Worm (Caenorhabditis elegans) whole organism, L2 larva: ENCODE data around the gene gst-17.

ENCODE experiments used
- C34F6.9 ChIP-seq: fragments of 150-350 bp; optimal IDR thresholded peaks from 2 replicates; lab custom pipeline; 2014; ENCODE audit warnings: missing biosample characterization, missing genetic modification characterization
- R02D3.7 ChIP-seq: fragments of 150-350 bp; optimal IDR thresholded peaks from 2 replicates; lab custom pipeline; 2014; ENCODE audit warnings: missing biosample characterization, missing genetic modification characterization
- Y55F3AM.14 ChIP-seq: fragments of 200-800 bp; sonication (Bioruptor generic); optimal IDR thresholded peaks from 2 replicates; lab custom pipeline; 2018; ENCODE audit warnings: mild to moderate bottlenecking, missing genetic modification characterization, missing compliant biosample characterization
- ZK546.5 ChIP-seq: sonication (generic microtip); optimal IDR thresholded peaks from 2 replicates; lab custom pipeline; 2017; ENCODE audit warnings: missing biosample characterization, missing genetic modification characterization
- alr-1 ChIP-seq: fragments of 150-350 bp; optimal IDR thresholded peaks from 2 replicates; lab custom pipeline; 2014; ENCODE audit warnings: missing biosample characterization, missing genetic modification characterization
- ama-1 ChIP-seq: fragments of 150-350 bp; optimal IDR thresholded peaks from 2 replicates; lab custom pipeline; 2018; ENCODE audit warnings: inconsistent platforms
- blmp-1 ChIP-seq: sonication (generic microtip); optimal IDR thresholded peaks from 2 replicates; lab custom pipeline; 2017; ENCODE audit warnings: missing genetic modification characterization, mild to moderate bottlenecking, missing compliant biosample characterization, antibody characterized with exemption, moderate library complexity; ENCODE audit not compliant: insufficient read depth
- ceh-16 ChIP-seq: fragments of 150-350 bp; optimal IDR thresholded peaks from 2 replicates; lab custom pipeline; 2014; ENCODE audit warnings: missing biosample characterization, missing genetic modification characterization
- ceh-82 ChIP-seq: fragments of 150-350 bp; optimal IDR thresholded peaks from 2 replicates; lab custom pipeline; 2014; ENCODE audit warnings: missing biosample characterization, missing genetic modification characterization
- crh-2 ChIP-seq: sonication (generic microtip); optimal IDR thresholded peaks from 2 replicates; lab custom pipeline; 2017; ENCODE audit warnings: missing biosample characterization, missing genetic modification characterization
- egl-27 ChIP-seq: sonication (generic microtip); optimal IDR thresholded peaks from 3 replicates; lab custom pipeline; 2017; ENCODE audit warnings: missing biosample characterization, missing genetic modification reagents, missing genetic modification characterization
- elt-1 ChIP-seq: fragments of 150-350 bp; optimal IDR thresholded peaks from 2 replicates; lab custom pipeline; 2014; ENCODE audit warnings: missing biosample characterization, missing genetic modification characterization
- elt-3 ChIP-seq: sonication (generic microtip); optimal IDR thresholded peaks from 2 replicates; lab custom pipeline; 2017; ENCODE audit warnings: missing biosample characterization, missing genetic modification characterization
- lin-11 ChIP-seq: fragments of 150-350 bp; sonication (generic microtip); optimal IDR thresholded peaks from 2 replicates; lab custom pipeline; 2014; ENCODE audit warnings: missing biosample characterization, missing genetic modification characterization, inconsistent platforms, mixed read lengths
- lin-13 ChIP-seq: fragments of 150-350 bp; optimal IDR thresholded peaks from 2 replicates; lab custom pipeline; 2014; ENCODE audit warnings: missing biosample characterization, missing genetic modification reagents, missing genetic modification characterization
- lin-39 ChIP-seq: fragments of 150-350 bp; optimal IDR thresholded peaks from 2 replicates; lab custom pipeline; 2014; ENCODE audit warnings: missing biosample characterization, missing genetic modification reagents, missing genetic modification characterization
- lsy-2 ChIP-seq, 2 experiments: fragments of 150-350 bp in 1 of 2; sonication (generic microtip) in 1 of 2; optimal IDR thresholded peaks; 2 replicates each; lab custom pipeline; 2014 to 2017; ENCODE audit warnings: missing biosample characterization in 2 of 2, missing genetic modification characterization in 2 of 2
- mbf-1 ChIP-seq: sonication (generic microtip); optimal IDR thresholded peaks from 2 replicates; lab custom pipeline; 2017; ENCODE audit warnings: missing biosample characterization, missing genetic modification characterization
- nhr-10 ChIP-seq: sonication (generic microtip); optimal IDR thresholded peaks from 2 replicates; lab custom pipeline; 2017; ENCODE audit warnings: missing biosample characterization, missing genetic modification characterization
- nhr-11 ChIP-seq: fragments of 150-350 bp; optimal IDR thresholded peaks from 2 replicates; lab custom pipeline; 2014; ENCODE audit warnings: missing biosample characterization, missing genetic modification characterization
- nhr-12 ChIP-seq: fragments of 150-350 bp; optimal IDR thresholded peaks from 2 replicates; lab custom pipeline; 2014; ENCODE audit warnings: missing biosample characterization, missing genetic modification characterization
- nhr-21 ChIP-seq: fragments of 150-350 bp; optimal IDR thresholded peaks from 2 replicates; lab custom pipeline; 2014; ENCODE audit warnings: missing biosample characterization, missing genetic modification characterization
- nhr-23 ChIP-seq: fragments of 150-350 bp; optimal IDR thresholded peaks from 2 replicates; lab custom pipeline; 2014; ENCODE audit warnings: missing biosample characterization, missing genetic modification reagents, missing genetic modification characterization
- nhr-25 ChIP-seq: fragments of 150-350 bp; sonication (generic microtip); optimal IDR thresholded peaks from 3 replicates; lab custom pipeline; 2014; ENCODE audit warnings: missing biosample characterization, missing genetic modification characterization
- nhr-6 ChIP-seq: fragments of 150-350 bp; optimal IDR thresholded peaks from 2 replicates; lab custom pipeline; 2014; ENCODE audit warnings: missing biosample characterization, missing genetic modification characterization
- peb-1 ChIP-seq: fragments of 150-350 bp; optimal IDR thresholded peaks from 2 replicates; lab custom pipeline; 2014; ENCODE audit warnings: missing biosample characterization, missing genetic modification characterization
- sem-4 ChIP-seq: fragments of 150-350 bp; optimal IDR thresholded peaks from 2 replicates; lab custom pipeline; 2014; ENCODE audit warnings: missing biosample characterization, missing genetic modification reagents, missing genetic modification characterization
- sma-3 ChIP-seq: sonication (generic microtip); optimal IDR thresholded peaks from 2 replicates; lab custom pipeline; 2016; ENCODE audit warnings: missing genetic modification reagents, missing genetic modification characterization, missing compliant biosample characterization
- sma-9 ChIP-seq, 2 experiments: fragments of 150-350 bp in 1 of 2; sonication (generic microtip) in 1 of 2; optimal IDR thresholded peaks; 2 replicates each; lab custom pipeline; 2014 to 2016; ENCODE audit warnings: missing genetic modification characterization in 2 of 2, mild to moderate bottlenecking in 1 of 2, missing biosample characterization in 1 of 2, missing compliant biosample characterization in 1 of 2, missing genetic modification reagents in 1 of 2, moderate library complexity in 1 of 2
- snpc-4 ChIP-seq: fragments of 150-350 bp; optimal IDR thresholded peaks from 2 replicates; lab custom pipeline; 2014; ENCODE audit warnings: missing biosample characterization, missing genetic modification characterization
- unc-39 ChIP-seq: fragments of 150-350 bp; optimal IDR thresholded peaks from 2 replicates; lab custom pipeline; 2014; ENCODE audit warnings: missing biosample characterization, missing genetic modification characterization
- unc-55 ChIP-seq: fragments of 150-350 bp; sonication (generic microtip); optimal IDR thresholded peaks from 3 replicates; lab custom pipeline; 2014; ENCODE audit warnings: missing biosample characterization, missing genetic modification reagents, missing genetic modification characterization
- zag-1 ChIP-seq: fragments of 150-350 bp; optimal IDR thresholded peaks from 2 replicates; lab custom pipeline; 2014; ENCODE audit warnings: missing biosample characterization, missing genetic modification characterization
- ztf-11 ChIP-seq: sonication (generic microtip); optimal IDR thresholded peaks from 2 replicates; lab custom pipeline; 2017; ENCODE audit warnings: missing biosample characterization, missing genetic modification characterization
- ztf-4 ChIP-seq: fragments of 150-350 bp; optimal IDR thresholded peaks from 2 replicates; lab custom pipeline; 2014; ENCODE audit warnings: missing biosample characterization, missing genetic modification characterization

The gst-17 gene

DNA sequence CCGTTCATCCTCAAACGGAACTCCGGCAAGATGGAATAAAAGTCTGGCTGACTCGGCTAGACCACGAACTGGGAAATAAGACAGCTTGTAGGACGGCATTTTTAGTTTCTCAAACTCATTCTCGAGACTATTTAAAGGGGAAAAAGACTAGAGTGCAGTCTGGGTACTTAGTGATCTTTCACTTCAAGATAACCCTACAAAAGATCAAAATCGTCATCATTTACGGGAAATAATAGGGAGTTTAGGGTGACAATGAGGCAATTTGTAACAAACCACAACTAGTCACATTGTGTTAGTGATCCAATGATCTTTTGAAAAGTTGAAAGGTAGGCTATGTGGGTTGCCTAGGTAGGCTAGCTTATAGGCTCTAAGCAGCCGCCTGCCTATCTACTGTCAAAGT lies 14.6 kb downstream of the gst-17 start, which contains the start of gene gst-14:
Gene gst-14, minus strand, starts transcription at position 101 of the 400 bp plus-strand sequence.
- no peak for TF ChIP-seq egl-27 (tag; lab: Kevin White, UChicago)
- no peak for TF ChIP-seq ceh-82
- no peak for TF ChIP-seq nhr-12
- no peak for TF ChIP-seq crh-2 (tag; lab: Kevin White, UChicago)
- no peak for TF ChIP-seq sem-4 (tag; lab: Kevin White, UChicago)
- TF ChIP-seq ama-1 (lab: Kevin White, UChicago): no peak
- no peak for TF ChIP-seq nhr-25 (tag; lab: Kevin White, UChicago)
- no peak for TF ChIP-seq ztf-4 (tag; lab: Kevin White, UChicago)
- TF ChIP-seq nhr-21 (tag; lab: Kevin White, UChicago): no peak
- TF ChIP-seq sma-9 (GFP tag; optimal IDR thresholded peaks at IDR 0.05; lab: Kevin White, UChicago): no peak
- TF ChIP-seq sma-9 (tag; optimal IDR thresholded peaks at IDR 0.05; lab: Kevin White, UChicago): no peak
- no peak for TF ChIP-seq nhr-6
- no peak for TF ChIP-seq sma-3 (GFP tag; lab: Kevin White, UChicago)
- no peak for TF ChIP-seq peb-1
- no peak for TF ChIP-seq ZK546.5 (tag; lab: Kevin White, UChicago)
- no peak for TF ChIP-seq lsy-2 (tag; optimal IDR thresholded peaks at IDR 0.05; lab: Kevin White, UChicago)
- no peak for TF ChIP-seq elt-1 (tag; lab: Kevin White, UChicago)

DNA sequence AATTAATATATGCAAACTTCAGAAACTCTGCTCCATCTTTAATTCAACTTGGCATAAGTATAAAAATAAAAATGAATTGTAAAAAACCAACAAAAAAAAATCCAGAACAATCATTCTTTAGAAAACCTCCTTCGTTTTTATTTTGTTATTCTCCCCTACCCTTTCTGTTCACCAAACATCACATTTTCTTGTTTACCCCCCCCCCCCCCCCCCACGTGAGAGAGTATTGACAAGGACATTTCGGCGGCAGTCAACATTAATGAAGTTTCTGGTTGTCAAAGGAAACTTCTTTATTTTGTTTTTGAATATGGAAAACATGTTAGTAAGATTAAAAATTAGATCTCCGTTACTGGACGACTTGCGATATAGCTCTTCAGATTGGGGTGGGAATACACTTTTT lies 16.1 kb downstream of the gst-17 start:
- no peak for TF ChIP-seq snpc-4 (tag; lab: Kevin White, UChicago)
- no peak for TF ChIP-seq sem-4 (tag; lab: Kevin White, UChicago)
- no peak for TF ChIP-seq Y55F3AM.14 (GFP tag; lab: Kevin White, UChicago)
- no peak for TF ChIP-seq elt-1 (tag; lab: Kevin White, UChicago)
- no peak for TF ChIP-seq lin-13
- TF ChIP-seq ceh-16 (tag; lab: Kevin White, UChicago): no peak
- TF ChIP-seq unc-55: no peak
- no peak for TF ChIP-seq nhr-21 (tag; lab: Kevin White, UChicago)
- TF ChIP-seq peb-1: no peak
- no peak for TF ChIP-seq zag-1 (tag; lab: Kevin White, UChicago)
- TF ChIP-seq ama-1 (lab: Kevin White, UChicago): no peak

DNA sequence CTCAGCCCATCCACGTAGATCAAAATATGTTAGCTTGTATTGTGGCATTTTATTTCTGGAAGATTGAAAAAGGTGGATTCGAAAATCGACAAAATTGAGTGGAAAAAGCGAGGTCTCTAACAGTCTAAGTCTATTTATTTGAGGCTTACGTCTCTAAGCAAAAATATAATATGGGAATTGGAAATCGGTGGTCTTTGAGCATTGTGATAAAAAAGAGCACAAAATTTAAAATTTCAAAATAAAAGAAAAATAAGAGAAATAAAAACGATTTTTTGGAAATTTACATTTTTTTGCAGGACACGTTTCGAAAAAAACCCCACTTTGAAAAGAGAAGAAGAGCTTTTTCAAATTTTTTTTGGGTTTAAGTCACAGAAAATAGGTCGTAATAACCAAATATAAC lies 17.5 kb downstream of the gst-17 start, which contains the start of gene gst-15:
Gene gst-15, minus strand, starts transcription at position 101 of the 400 bp plus-strand sequence.
- TF ChIP-seq mbf-1: no peak
- no peak for TF ChIP-seq blmp-1 (tag; lab: Kevin White, UChicago)
- no peak for TF ChIP-seq nhr-11 (tag; lab: Kevin White, UChicago)
- no peak for TF ChIP-seq alr-1 (tag; lab: Kevin White, UChicago)
- no peak for TF ChIP-seq peb-1
- no peak for TF ChIP-seq nhr-10 (tag; lab: Kevin White, UChicago)
- no peak for TF ChIP-seq ztf-11 (tag; lab: Kevin White, UChicago)
- no peak for TF ChIP-seq sma-9 (GFP tag; optimal IDR thresholded peaks at IDR 0.05; lab: Kevin White, UChicago)
- TF ChIP-seq sma-9 (tag; optimal IDR thresholded peaks at IDR 0.05; lab: Kevin White, UChicago): no peak
- TF ChIP-seq C34F6.9: no peak
- TF ChIP-seq nhr-21 (tag; lab: Kevin White, UChicago): no peak
- no peak for TF ChIP-seq zag-1 (tag; lab: Kevin White, UChicago)
- TF ChIP-seq lin-39 (tag; lab: Kevin White, UChicago): no peak
- TF ChIP-seq ceh-16 (tag; lab: Kevin White, UChicago): no peak
- no peak for TF ChIP-seq unc-39 (tag; lab: Kevin White, UChicago)
- no peak for TF ChIP-seq R02D3.7
- no peak for TF ChIP-seq nhr-25 (tag; lab: Kevin White, UChicago)
- TF ChIP-seq ama-1 (lab: Kevin White, UChicago): no peak
- TF ChIP-seq lin-11: no peak
- no peak for TF ChIP-seq Y55F3AM.14 (GFP tag; lab: Kevin White, UChicago)

DNA sequence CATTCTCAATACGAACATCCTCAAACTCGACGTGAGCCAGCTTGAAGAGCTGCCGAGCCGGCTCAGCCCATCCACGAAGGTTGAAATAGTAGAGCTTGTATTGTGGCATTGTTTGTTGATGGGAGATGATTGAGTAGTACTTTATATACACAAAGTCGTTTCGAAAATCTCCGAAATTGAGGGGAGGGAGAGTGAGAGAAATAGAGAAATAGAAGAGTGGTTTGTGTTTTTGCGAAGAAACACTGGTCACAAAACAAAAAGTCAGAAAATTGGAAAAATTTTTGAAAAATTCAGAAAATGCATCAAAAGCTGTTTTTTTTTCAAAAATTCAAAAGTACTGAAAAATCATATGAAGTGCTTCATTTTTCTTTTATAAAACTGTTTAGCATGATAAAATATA lies 19.4 kb downstream of the gst-17 start, which contains the start of gene gst-24:
Gene gst-24, minus strand, starts transcription at position 181 of the 400 bp plus-strand sequence.
- TF ChIP-seq unc-55: peak; percentile 0
- no peak for TF ChIP-seq alr-1 (tag; lab: Kevin White, UChicago)
- TF ChIP-seq elt-3: no peak
- TF ChIP-seq C34F6.9: peak; percentile 65
- no peak for TF ChIP-seq R02D3.7
- TF ChIP-seq zag-1 (tag; lab: Kevin White, UChicago): no peak
- no peak for TF ChIP-seq ztf-11 (tag; lab: Kevin White, UChicago)
- TF ChIP-seq nhr-23 (tag; lab: Kevin White, UChicago): no peak
